Worm (Caenorhabditis elegans) whole organism, early embryonic: ENCODE results near the gene D2062.1.
"Not testable (repeated sequence)": the region's sequence is repeated elsewhere in the genome, so short reads cannot be mapped to it uniquely, and the experiment has no call there.

ENCODE experiments used
- B0310.2 ChIP-seq: sonication (generic microtip); optimal IDR thresholded peaks from 2 replicates; lab custom pipeline; 2016; ENCODE audit warnings: mild to moderate bottlenecking, missing genetic modification characterization, missing compliant biosample characterization
- F13C5.2 ChIP-seq: sonication (generic microtip); optimal IDR thresholded peaks from 2 replicates; lab custom pipeline; 2017; ENCODE audit warnings: mild to moderate bottlenecking, missing genetic modification characterization, inconsistent platforms, missing compliant biosample characterization
- aly-1 ChIP-seq: sonication (generic microtip); optimal IDR thresholded peaks from 2 replicates; lab custom pipeline; 2016; ENCODE audit warnings: missing genetic modification characterization, missing compliant biosample characterization
- ama-1 ChIP-seq: fragments of 150-350 bp; optimal IDR thresholded peaks from 2 replicates; lab custom pipeline; 2014
- ceh-13 ChIP-seq: fragments of 200-800 bp; sonication (Bioruptor generic); optimal IDR thresholded peaks from 2 replicates; lab custom pipeline; 2018; ENCODE audit warnings: mild to moderate bottlenecking, missing genetic modification characterization, missing compliant biosample characterization
- ceh-36 ChIP-seq: sonication (generic microtip); optimal IDR thresholded peaks from 2 replicates; lab custom pipeline; 2016; ENCODE audit warnings: missing genetic modification characterization, inconsistent platforms, missing compliant biosample characterization
- ets-7 ChIP-seq: sonication (generic microtip); optimal IDR thresholded peaks from 2 replicates; lab custom pipeline; 2016; ENCODE audit warnings: missing genotype, missing genetic modification characterization, missing compliant biosample characterization
- flt-1 ChIP-seq: fragments of 200-800 bp; sonication (Bioruptor generic); IDR thresholded peaks from 2 replicates; pipeline ENCODE4 v1.3.6; 2022; ENCODE audit warnings: missing genetic modification characterization, missing compliant biosample characterization
- hmbx-1 ChIP-seq: sonication (generic microtip); optimal IDR thresholded peaks from 2 replicates; lab custom pipeline; 2016; ENCODE audit warnings: mild to moderate bottlenecking, missing genetic modification characterization, missing compliant biosample characterization
- hmg-4 ChIP-seq: fragments of 200-800 bp; sonication (Bioruptor generic); optimal IDR thresholded peaks from 2 replicates; lab custom pipeline; 2018; ENCODE audit warnings: mild to moderate bottlenecking, missing genetic modification characterization, missing compliant biosample characterization
- hnd-1 ChIP-seq: sonication (generic microtip); optimal IDR thresholded peaks from 2 replicates; lab custom pipeline; 2016; ENCODE audit warnings: missing genetic modification characterization, missing compliant biosample characterization
- pes-1 ChIP-seq: fragments of 200-800 bp; sonication (Bioruptor generic); IDR thresholded peaks from 2 replicates; pipeline ENCODE4 v1.3.6; 2022; ENCODE audit warnings: missing genetic modification reagents, missing genetic modification characterization, missing compliant biosample characterization
- scrt-1 ChIP-seq: fragments of 200-800 bp; sonication (Bioruptor generic); IDR thresholded peaks from 2 replicates; pipeline ENCODE4 v1.3.6; 2022; ENCODE audit warnings: missing genetic modification characterization, missing compliant biosample characterization
- sea-1 ChIP-seq: fragments of 200-800 bp; sonication (Bioruptor generic); conservative IDR thresholded peaks from 2 replicates; pipeline ENCODE4 v1.3.6; 2022; ENCODE audit warnings: missing genetic modification characterization, missing compliant biosample characterization
- tbx-11 ChIP-seq: fragments of 200-800 bp; sonication (Bioruptor generic); IDR thresholded peaks from 2 replicates; pipeline ENCODE4 v1.3.6; 2022; ENCODE audit warnings: missing genetic modification characterization, missing compliant biosample characterization
- tbx-37 ChIP-seq: fragments of 200-800 bp; sonication (Bioruptor generic); conservative IDR thresholded peaks from 2 replicates; pipeline ENCODE4 v1.3.6; 2022; ENCODE audit warnings: missing genetic modification reagents, missing genetic modification characterization, missing compliant biosample characterization
- tra-4 ChIP-seq: sonication (generic microtip); optimal IDR thresholded peaks from 2 replicates; lab custom pipeline; 2017; ENCODE audit warnings: missing genetic modification characterization, missing compliant biosample characterization

Gene D2062.1

DNA sequence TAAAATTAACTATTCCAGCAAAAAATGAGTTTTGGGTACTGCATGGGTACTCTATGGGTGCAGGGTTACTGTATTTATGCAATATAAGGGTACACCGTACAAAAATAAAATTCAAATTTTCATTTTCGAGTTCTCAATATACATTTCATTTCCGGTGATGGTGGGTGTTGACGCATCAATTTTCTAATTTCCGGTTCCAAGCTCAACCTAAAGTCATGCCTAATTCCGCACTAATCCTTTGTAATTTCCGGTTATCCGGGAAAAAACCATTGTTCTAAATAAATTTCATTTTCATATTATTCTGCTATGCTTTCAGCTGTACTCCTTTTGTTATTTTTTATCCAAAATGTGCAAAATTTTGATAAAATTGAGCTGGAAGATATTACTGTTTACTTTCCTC, 28.1 kb downstream of the D2062.1 start, which contains the start of gene gcy-21:
Gene gcy-21, plus strand, starts transcription at position 301 of the 400 bp plus-strand sequence.
- TF ChIP-seq B0310.2 (tag; lab: Kevin White, UChicago) (no peak), F13C5.2 (tag; lab: Kevin White, UChicago) (no peak), ama-1 (lab: Kevin White, UChicago) (no peak)

ce11 chrII:2665081-2665480, 33.8 kb downstream of the D2062.1 start, which contains the start of gene F22E5.2:
TSS of gene F22E5.2 (plus strand) at chrII:2665381.
- not testable (repeated sequence) for TF ChIP-seq ceh-36 (tag; lab: Kevin White, UChicago); hmg-4 (GFP tag; lab: Kevin White, UChicago); pes-1 (GFP tag; lab: Robert Waterston, UW)

- TF ChIP-seq aly-1 (tag; lab: Kevin White, UChicago) (no peak), ceh-13 (no peak), F13C5.2 (tag; lab: Kevin White, UChicago) (no peak), hmg-4 (GFP tag; lab: Kevin White, UChicago) (no peak), pes-1 (GFP tag; lab: Robert Waterston, UW) (no peak), flt-1 (no peak), tra-4 (tag; lab: Kevin White, UChicago) (no peak), ets-7 (no peak), ama-1 (lab: Kevin White, UChicago) (no peak), B0310.2 (tag; lab: Kevin White, UChicago) (no peak), hnd-1 (tag; lab: Kevin White, UChicago) (no peak), hmbx-1 (tag; lab: Kevin White, UChicago) (no peak), scrt-1 (no peak)
Observed at ce11 chrII:2665606-2666005, 34.3 kb downstream of the D2062.1 start, which contains the start of gene F22E5.22. TSS of gene F22E5.22 (plus strand) at chrII:2665906.

DNA sequence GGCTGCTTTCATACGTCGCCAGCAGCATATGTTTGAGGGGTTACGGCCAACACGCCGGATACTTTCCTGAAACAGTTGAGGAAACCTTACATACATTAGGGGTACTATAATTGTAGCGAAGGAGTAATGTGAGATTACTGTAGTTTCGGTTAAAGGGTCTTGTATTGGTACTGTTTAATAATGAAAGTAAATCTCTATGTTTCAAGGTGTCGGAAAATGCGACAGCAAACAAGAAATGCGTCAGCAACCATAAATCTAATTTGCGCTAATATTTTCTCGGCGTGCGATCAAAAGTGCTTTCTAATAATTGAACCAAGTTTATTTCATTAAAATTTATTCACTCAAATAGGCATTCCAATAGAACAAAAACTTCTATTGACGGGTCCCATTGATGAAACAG, 41.1 kb downstream of the D2062.1 start, which contains the start of gene sri-57:
Gene sri-57, minus strand, starts transcription at position 101 of the 400 bp plus-strand sequence.
- not testable (repeated sequence) for TF ChIP-seq F13C5.2 (tag; lab: Kevin White, UChicago); hnd-1 (tag; lab: Kevin White, UChicago); scrt-1

DNA sequence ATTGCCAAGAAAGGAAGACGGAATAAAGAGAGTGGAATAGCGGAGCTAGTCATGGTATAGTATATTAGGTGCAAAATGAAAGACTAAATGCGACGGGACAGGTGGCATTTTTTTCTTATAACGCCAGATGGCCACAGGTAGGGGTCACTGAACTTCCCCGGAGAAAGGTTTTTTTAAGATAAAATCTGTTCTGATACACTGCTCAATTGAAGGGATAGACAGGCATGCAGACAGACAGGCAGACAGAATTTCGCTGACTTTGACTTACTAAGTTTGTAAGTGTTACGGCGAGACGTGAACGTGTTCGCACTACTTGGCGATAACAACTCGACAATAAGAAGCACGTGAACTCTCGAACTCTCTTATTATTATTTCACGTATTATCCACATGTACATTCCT, 42.3 kb downstream of the D2062.1 start, which contains the start of the genes F22E5.20 and F22E5.1:
Gene F22E5.20, minus strand, starts transcription at position 101 of the 400 bp plus-strand sequence.
Gene F22E5.1, plus strand, starts transcription at position 242 of the 400 bp plus-strand sequence.
- not testable (repeated sequence) for TF ChIP-seq tra-4 (tag; lab: Kevin White, UChicago); pes-1 (GFP tag; lab: Robert Waterston, UW); hnd-1 (tag; lab: Kevin White, UChicago)

DNA sequence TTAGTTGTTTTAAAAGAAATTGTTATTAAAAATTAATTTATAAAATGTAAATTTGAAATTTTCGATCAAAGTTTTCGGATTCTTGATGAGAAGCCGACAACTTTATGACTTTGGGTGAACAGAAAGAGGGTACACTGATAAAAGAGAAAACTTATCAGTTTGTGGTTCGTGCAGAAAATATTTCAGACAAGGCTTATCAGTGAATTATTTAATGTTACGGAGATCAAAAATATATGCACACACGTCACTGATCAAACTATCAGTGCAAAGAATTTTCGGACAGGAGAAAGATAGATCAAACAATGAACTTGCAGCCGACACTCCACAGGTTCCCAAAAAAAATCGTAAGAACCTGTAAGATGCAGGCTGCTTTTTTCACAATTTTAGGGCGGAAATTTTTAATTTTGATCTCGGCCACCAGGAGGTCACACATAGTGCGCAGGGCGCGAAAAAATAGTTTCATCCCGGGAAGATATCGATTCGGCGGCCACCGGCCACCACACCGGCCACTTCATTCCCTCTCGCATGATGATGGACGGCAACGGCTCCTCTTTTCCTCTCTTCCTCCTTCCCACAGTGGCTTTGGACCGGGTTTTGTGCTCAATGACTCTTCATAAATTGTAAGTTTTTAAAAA, 46.4 kb downstream of the D2062.1 start, which contains the start of gene F22E5.17:
Gene F22E5.17, plus strand, starts transcription at position 508 of the 635 bp plus-strand sequence.
- no peak for TF ChIP-seq B0310.2 (tag; lab: Kevin White, UChicago)
- TF ChIP-seq ceh-36 (tag; lab: Kevin White, UChicago) = no peak
- TF ChIP-seq tbx-11 (GFP tag; lab: Robert Waterston, UW) = no peak
- TF ChIP-seq hnd-1 (tag; lab: Kevin White, UChicago) = no peak
- TF ChIP-seq sea-1 (GFP tag; lab: Robert Waterston, UW) = no peak
- no peak for TF ChIP-seq F13C5.2 (tag; lab: Kevin White, UChicago)

ce11 chrII:2681118-2681517, 49.8 kb downstream of the D2062.1 start, which contains the start of gene F34D6.1:
TSS of gene F34D6.1 (minus strand) at chrII:2681218.
- no peak for TF ChIP-seq ama-1 (lab: Kevin White, UChicago)
- no peak for TF ChIP-seq tra-4 (tag; lab: Kevin White, UChicago)
- no peak for TF ChIP-seq F13C5.2 (tag; lab: Kevin White, UChicago)
- no peak for TF ChIP-seq aly-1 (tag; lab: Kevin White, UChicago)
- no peak for TF ChIP-seq ceh-13
- TF ChIP-seq hmg-4 (GFP tag; lab: Kevin White, UChicago) = no peak
- TF ChIP-seq flt-1 = no peak
- TF ChIP-seq tbx-11 (GFP tag; lab: Robert Waterston, UW) = no peak
- TF ChIP-seq sea-1 (GFP tag; lab: Robert Waterston, UW) = no peak
- TF ChIP-seq scrt-1 = no peak
- no peak for TF ChIP-seq ets-7
- TF ChIP-seq pes-1 (GFP tag; lab: Robert Waterston, UW) = no peak
- no peak for TF ChIP-seq B0310.2 (tag; lab: Kevin White, UChicago)
- no peak for TF ChIP-seq tbx-37 (GFP tag; lab: Robert Waterston, UW)
- no peak for TF ChIP-seq ceh-36 (tag; lab: Kevin White, UChicago)
- TF ChIP-seq hmbx-1 (tag; lab: Kevin White, UChicago) = no peak
- TF ChIP-seq hnd-1 (tag; lab: Kevin White, UChicago) = no peak
